Fruit fly (Drosophila melanogaster): ENCODE results near the gene CG44227.

CG44227 gene

DNA sequence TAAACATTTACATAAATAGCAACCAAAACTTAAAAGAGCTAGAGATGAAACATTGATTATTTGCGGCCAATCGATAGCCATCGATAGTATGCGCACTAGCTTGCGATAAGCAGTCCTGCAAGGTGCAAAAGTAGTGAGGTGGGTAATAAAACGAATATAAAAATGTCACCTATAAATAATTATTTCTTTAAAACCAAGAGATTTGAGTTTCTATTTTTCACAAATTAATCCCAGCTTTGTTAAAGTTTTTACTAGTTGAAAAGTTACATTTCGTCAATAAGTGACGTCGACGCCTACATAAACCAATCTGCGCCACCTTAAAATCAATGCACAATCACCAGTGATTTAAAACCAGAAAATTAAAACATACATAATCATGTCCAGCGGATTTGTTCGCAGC, 34.2 kb downstream of the CG44227 start, which contains the start of the genes Mkk4 and SLIRP2 (continued):
- TF ChIP-seq mam (GFP tag; optimal IDR thresholded peaks at IDR 0.05) (peak; percentile 99), CG2120 (GFP tag; optimal IDR thresholded peaks at IDR 0.05) (peak; percentile 99), Atf6 (GFP tag; IDR thresholded peaks at IDR 0.05) (peak; percentile 99), D (optimal IDR thresholded peaks at IDR 0.05) (no peak), D (GFP tag; optimal IDR thresholded peaks at IDR 0.05) (peak; percentile 98), CG8944 (GFP tag; optimal IDR thresholded peaks at IDR 0.05) (peak; percentile 99), danr (GFP tag; IDR thresholded peaks at IDR 0.05) (peak; percentile 97), kni (GFP tag; optimal IDR thresholded peaks at IDR 0.05) (peak; percentile 93), gsb-n (tag; optimal IDR thresholded peaks at IDR 0.05) (peak; percentile 98), CG6689 (GFP tag; IDR thresholded peaks at IDR 0.05) (peak; percentile 100), Elba2 (GFP tag; optimal IDR thresholded peaks at IDR 0.05) (peak; percentile 95), dan (GFP tag; IDR thresholded peaks at IDR 0.05) (peak; percentile 94), CG16813 (GFP tag; IDR thresholded peaks at IDR 0.05; ENCODE audit: partially characterized antibody) (peak; percentile 87), sens-2 (GFP tag; IDR thresholded peaks at IDR 0.05) (peak; percentile 99), chn (GFP tag; optimal IDR thresholded peaks at IDR 0.05) (peak; percentile 99), hkb (optimal IDR thresholded peaks at IDR 0.05) (peak; percentile 69), hkb (GFP tag; IDR thresholded peaks at IDR 0.05) (peak; percentile 99), CG7839 (tag; optimal IDR thresholded peaks at IDR 0.05) (peak; percentile 99), CG11695 (GFP tag; IDR thresholded peaks at IDR 0.05) (peak; percentile 99), nerfin-2 (GFP tag; IDR thresholded peaks at IDR 0.05; ENCODE audit: partially characterized antibody) (peak; percentile 77), h (optimal IDR thresholded peaks at IDR 0.05) (no peak), fru (optimal IDR thresholded peaks at IDR 0.05) (no peak), Mad (GFP tag; optimal IDR thresholded peaks at IDR 0.05) (peak; percentile 99), CG9797 (GFP tag; optimal IDR thresholded peaks at IDR 0.05) (peak; percentile 64), NFAT (GFP tag; IDR thresholded peaks at IDR 0.05) (peak; percentile 98), slbo (GFP tag; IDR thresholded peaks at IDR 0.05) (peak; percentile 99), amos (GFP tag; IDR thresholded peaks at IDR 0.05; ENCODE audit: partially characterized antibody) (peak; percentile 92), Gsc (GFP tag; IDR thresholded peaks at IDR 0.05) (peak; percentile 98), Pdp1 (GFP tag; optimal IDR thresholded peaks at IDR 0.05) (peak; percentile 99), Poxn (GFP tag; IDR thresholded peaks at IDR 0.05) (peak; percentile 97), Fer3 (tag; optimal IDR thresholded peaks at IDR 0.05) (peak; percentile 99), tgo (GFP tag; IDR thresholded peaks at IDR 0.05) (peak; percentile 99), ase (GFP tag; IDR thresholded peaks at IDR 0.05) (peak; percentile 99), salm (tag; optimal IDR thresholded peaks at IDR 0.05) (peak; percentile 97), CG10147 (GFP tag; optimal IDR thresholded peaks at IDR 0.05) (peak; percentile 99), D19B (GFP tag; optimal IDR thresholded peaks at IDR 0.05) (peak; percentile 95), Hmx (GFP tag; optimal IDR thresholded peaks at IDR 0.05) (peak; percentile 98), NfI (GFP tag; optimal IDR thresholded peaks at IDR 0.05) (peak; percentile 99), CG18476 (GFP tag; optimal IDR thresholded peaks at IDR 0.05) (peak; percentile 99), CG32772 (GFP tag; IDR thresholded peaks at IDR 0.05) (peak; percentile 99), CG4328 (GFP tag; optimal IDR thresholded peaks at IDR 0.05) (peak; percentile 97), CG3281 (GFP tag; optimal IDR thresholded peaks at IDR 0.05) (peak; percentile 99), CG3726 (GFP tag; IDR thresholded peaks at IDR 0.05) (peak; percentile 98), cato (GFP tag; optimal IDR thresholded peaks at IDR 0.05; ENCODE audit: borderline replicate concordance) (peak; percentile 99), CG6791 (GFP tag; IDR thresholded peaks at IDR 0.05; ENCODE audit: partially characterized antibody) (peak; percentile 84), Vsx1 (GFP tag; optimal IDR thresholded peaks at IDR 0.05) (peak; percentile 95), crc (GFP tag; optimal IDR thresholded peaks at IDR 0.05) (peak; percentile 95), unpg (GFP tag; optimal IDR thresholded peaks at IDR 0.05) (peak; percentile 99), CG13296 (GFP tag; optimal IDR thresholded peaks at IDR 0.05) (peak; percentile 97), NC2β (GFP tag; optimal IDR thresholded peaks at IDR 0.05) (peak; percentile 98), CG10654 (GFP tag; optimal IDR thresholded peaks at IDR 0.05) (peak; percentile 99), psq (GFP tag; optimal IDR thresholded peaks at IDR 0.05) (peak; percentile 96), CG8765 (GFP tag; IDR thresholded peaks at IDR 0.05) (peak; percentile 98)
